Worm (Caenorhabditis elegans): ENCODE data around the gene C01G10.6.

Gene C01G10.6

DNA sequence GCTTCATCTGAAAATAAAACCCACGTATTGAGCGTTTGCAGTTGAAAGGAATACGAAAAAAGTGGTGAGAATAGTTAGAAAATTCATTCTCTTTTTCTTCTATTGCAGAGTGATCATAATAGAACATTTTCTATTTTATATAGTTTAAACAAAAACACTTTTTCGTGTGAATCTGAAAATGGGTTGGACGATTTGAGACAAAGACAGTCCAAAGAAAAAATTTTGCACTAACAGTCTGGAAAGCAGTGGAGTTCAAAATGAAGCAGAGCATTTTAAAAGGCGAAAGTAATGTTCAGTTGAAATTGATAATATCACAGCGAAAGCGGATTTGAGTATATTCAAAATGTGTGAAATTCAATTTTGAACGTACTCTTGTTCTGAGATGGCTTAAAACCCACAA is 1.2 kb downstream of the C01G10.6 start, which contains the start of gene C01G10.18:
Gene C01G10.18 (minus strand): TSS at position 101 of the 400 bp plus-strand sequence.
- no peak for TF ChIP-seq alr-1 (tag; optimal IDR thresholded peaks at IDR 0.05)
- no peak for TF ChIP-seq nhr-129 (tag; optimal IDR thresholded peaks at IDR 0.05)

DNA sequence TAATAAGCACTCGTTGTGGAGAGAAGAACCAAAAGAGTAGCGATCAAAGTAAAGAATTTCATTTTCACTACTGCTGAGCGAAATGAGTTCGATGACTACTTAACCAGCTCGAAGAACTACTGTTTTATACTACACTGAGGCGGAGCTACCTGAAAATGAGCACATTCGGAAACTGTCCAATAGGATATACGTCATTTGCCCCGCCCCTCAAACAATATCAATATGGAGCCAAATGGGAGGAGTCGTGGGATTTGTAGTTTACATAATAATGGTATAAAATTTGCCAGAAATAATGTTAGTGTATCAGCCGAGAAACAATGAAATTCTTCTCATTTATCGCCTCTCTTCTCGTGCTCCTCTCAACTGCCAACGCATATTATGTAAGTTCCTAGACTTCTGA is 2.0 kb downstream of the C01G10.6 start, which contains the start of the genes C01G10.5 and C01G10.4:
Gene C01G10.5 (minus strand): TSS at position 101 of the 400 bp plus-strand sequence.
Gene C01G10.4 (plus strand): TSS at position 303 of the 400 bp plus-strand sequence.
- no peak for TF ChIP-seq ztf-4 (tag; optimal IDR thresholded peaks at IDR 0.05)
- no peak for TF ChIP-seq mab-5 (tag; optimal IDR thresholded peaks at IDR 0.05)
- TF ChIP-seq zag-1 (tag; optimal IDR thresholded peaks at IDR 0.05): no peak
- TF ChIP-seq mbf-1 (tag; optimal IDR thresholded peaks at IDR 0.05): no peak
- TF ChIP-seq lin-11 (tag; optimal IDR thresholded peaks at IDR 0.05): no peak
- TF ChIP-seq crh-2 (tag; optimal IDR thresholded peaks at IDR 0.05): no peak
- no peak for TF ChIP-seq nhr-77 (tag; optimal IDR thresholded peaks at IDR 0.05)

DNA sequence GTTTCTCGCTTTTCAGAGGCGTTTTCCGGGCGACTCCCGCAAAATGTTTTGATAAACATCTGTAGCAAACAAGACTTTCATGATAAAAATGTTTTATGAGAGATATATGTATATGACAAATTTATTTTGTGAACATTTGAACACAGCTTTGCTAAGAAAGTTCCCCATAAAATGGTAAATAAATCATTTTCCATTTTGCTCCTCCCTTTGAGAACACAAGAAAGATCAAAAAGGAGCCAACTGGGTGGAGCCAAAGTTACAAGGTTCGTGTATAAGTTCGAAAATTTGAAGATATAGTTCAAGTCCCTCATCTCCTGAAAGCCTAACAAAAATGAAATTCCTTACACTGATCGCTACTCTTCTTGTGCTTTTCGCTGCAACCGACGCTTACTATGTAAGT is 3.0 kb downstream of the C01G10.6 start, which contains the start of gene C01G10.17:
Gene C01G10.17 (plus strand): TSS at position 301 of the 400 bp plus-strand sequence.
- no peak for TF ChIP-seq sma-9 (GFP tag; optimal IDR thresholded peaks at IDR 0.05)
- TF ChIP-seq sma-9 (tag; optimal IDR thresholded peaks at IDR 0.05): no peak
- TF ChIP-seq sma-3 (GFP tag; optimal IDR thresholded peaks at IDR 0.05): no peak
- TF ChIP-seq unc-39 (tag; optimal IDR thresholded peaks at IDR 0.05): no peak
- no peak for TF ChIP-seq snpc-4 (tag; optimal IDR thresholded peaks at IDR 0.05)
- TF ChIP-seq nhr-11 (tag; optimal IDR thresholded peaks at IDR 0.05): no peak
- TF ChIP-seq ztf-1 (GFP tag; conservative IDR thresholded peaks at IDR 0.05): no peak
- TF ChIP-seq ama-1 (optimal IDR thresholded peaks at IDR 0.05): no peak
- TF ChIP-seq Y55F3AM.14 (GFP tag; optimal IDR thresholded peaks at IDR 0.05): no peak
- TF ChIP-seq blmp-1 (tag; optimal IDR thresholded peaks at IDR 0.05; ENCODE audit: insufficient read depth): no peak
- TF ChIP-seq zag-1 (tag; optimal IDR thresholded peaks at IDR 0.05): no peak
- TF ChIP-seq elt-1 (tag; optimal IDR thresholded peaks at IDR 0.05): no peak
- TF ChIP-seq lin-39 (tag; optimal IDR thresholded peaks at IDR 0.05): no peak
- TF ChIP-seq gmeb-1 (tag; optimal IDR thresholded peaks at IDR 0.05): no peak
- TF ChIP-seq peb-1 (tag; optimal IDR thresholded peaks at IDR 0.05): no peak
- no peak for TF ChIP-seq mbf-1 (tag; optimal IDR thresholded peaks at IDR 0.05)
- TF ChIP-seq alr-1 (tag; optimal IDR thresholded peaks at IDR 0.05): no peak
- TF ChIP-seq unc-62 (GFP tag; optimal IDR thresholded peaks at IDR 0.05): no peak

DNA sequence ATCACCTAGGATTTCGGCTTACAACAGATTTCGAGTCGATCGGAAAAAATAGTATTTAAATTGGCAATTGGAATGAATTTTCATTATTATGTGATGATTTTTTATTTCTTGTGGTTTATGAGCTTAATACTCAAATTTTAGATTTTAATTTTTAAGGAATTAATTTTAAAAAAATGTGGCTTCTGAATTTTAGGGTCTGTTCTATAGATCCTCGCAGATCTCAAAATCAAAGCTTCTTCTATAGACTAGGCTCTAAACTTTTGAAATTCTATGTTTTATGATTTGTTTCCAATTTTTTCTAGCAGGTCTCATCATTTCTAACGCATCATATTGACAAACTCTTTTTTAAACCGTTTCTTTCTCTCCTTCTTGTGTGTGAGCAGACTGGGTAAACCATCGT is 5.2 kb downstream of the C01G10.6 start, which contains the start of gene txt-12:
Gene txt-12 (plus strand): TSS at position 301 of the 400 bp plus-strand sequence.
- TF ChIP-seq unc-55 (GFP tag; optimal IDR thresholded peaks at IDR 0.05) (no peak), gmeb-1 (tag; optimal IDR thresholded peaks at IDR 0.05) (no peak), crh-2 (tag; optimal IDR thresholded peaks at IDR 0.05) (no peak), ztf-4 (tag; optimal IDR thresholded peaks at IDR 0.05) (no peak), F13H6.1 (tag; optimal IDR thresholded peaks at IDR 0.05) (no peak), mdl-1 (tag; optimal IDR thresholded peaks at IDR 0.05) (no peak), ZK546.5 (tag; optimal IDR thresholded peaks at IDR 0.05) (no peak), sma-9 (GFP tag; optimal IDR thresholded peaks at IDR 0.05) (no peak), sma-9 (tag; optimal IDR thresholded peaks at IDR 0.05) (no peak), lin-11 (tag; optimal IDR thresholded peaks at IDR 0.05) (no peak)

DNA sequence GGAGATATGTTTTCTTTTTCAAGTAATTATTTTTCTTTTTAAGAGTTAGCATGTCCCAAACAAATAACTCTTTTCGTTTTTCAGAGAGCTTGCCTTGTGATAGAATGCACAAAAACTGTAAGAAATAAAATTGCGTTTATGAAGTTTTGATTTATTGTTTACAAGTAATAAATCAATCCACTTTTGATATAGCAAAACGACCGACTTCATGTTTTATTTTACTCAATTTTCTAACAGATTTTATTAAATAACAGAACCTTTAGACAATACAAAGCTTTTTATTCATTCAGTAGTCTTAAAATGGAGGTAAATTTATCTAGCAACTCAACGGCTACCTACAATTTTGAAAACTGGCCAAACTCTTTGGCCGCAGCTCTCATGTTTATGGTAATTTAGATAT is 7.3 kb downstream of the C01G10.6 start, which contains the start of gene srx-78:
Gene srx-78 (plus strand): TSS at position 301 of the 400 bp plus-strand sequence.
- TF ChIP-seq Y55F3AM.14 (GFP tag; optimal IDR thresholded peaks at IDR 0.05): no peak
- TF ChIP-seq unc-62 (GFP tag; optimal IDR thresholded peaks at IDR 0.05): no peak
- no peak for TF ChIP-seq nhr-6 (tag; optimal IDR thresholded peaks at IDR 0.05)
- no peak for TF ChIP-seq nhr-21 (tag; optimal IDR thresholded peaks at IDR 0.05)
- TF ChIP-seq lin-39 (tag; optimal IDR thresholded peaks at IDR 0.05): no peak
- no peak for TF ChIP-seq nhr-12 (tag; optimal IDR thresholded peaks at IDR 0.05)
- no peak for TF ChIP-seq alr-1 (tag; optimal IDR thresholded peaks at IDR 0.05)
- no peak for TF ChIP-seq mab-5 (tag; optimal IDR thresholded peaks at IDR 0.05)
- no peak for TF ChIP-seq ztf-1 (GFP tag; conservative IDR thresholded peaks at IDR 0.05)
- TF ChIP-seq lsy-2 (tag; optimal IDR thresholded peaks at IDR 0.05): no peak
- TF ChIP-seq nhr-77 (tag; optimal IDR thresholded peaks at IDR 0.05): no peak
- TF ChIP-seq gmeb-1 (tag; optimal IDR thresholded peaks at IDR 0.05): no peak
- no peak for TF ChIP-seq nhr-11 (tag; optimal IDR thresholded peaks at IDR 0.05)
- no peak for TF ChIP-seq peb-1 (tag; optimal IDR thresholded peaks at IDR 0.05)
- no peak for TF ChIP-seq elt-1 (tag; optimal IDR thresholded peaks at IDR 0.05)
- TF ChIP-seq nhr-25 (tag; optimal IDR thresholded peaks at IDR 0.05): no peak
- no peak for TF ChIP-seq aly-2 (tag; optimal IDR thresholded peaks at IDR 0.05)
- no peak for TF ChIP-seq R02D3.7 (tag; optimal IDR thresholded peaks at IDR 0.05)

Measured in whole organism, L2 larva.